Worm (Caenorhabditis elegans): Measurements from ENCODE around the gene sru-24.

- TF ChIP-seq lin-15B (tag; optimal IDR thresholded peaks at IDR 0.05) (no peak), jun-1 (tag; optimal IDR thresholded peaks at IDR 0.05) (no peak), unc-62 (GFP tag; optimal IDR thresholded peaks at IDR 0.05) (no peak), nhr-76 (tag; optimal IDR thresholded peaks at IDR 0.05) (no peak), pha-4 (tag; optimal IDR thresholded peaks at IDR 0.05) (no peak), nhr-237 (tag; optimal IDR thresholded peaks at IDR 0.05) (no peak), pqm-1 (tag; optimal IDR thresholded peaks at IDR 0.05) (no peak)
Observed at ce11 chrV:634855-635254, 36.4 kb downstream of the sru-24 start, which contains the start of gene F48G7.10.
